Fruit fly (Drosophila melanogaster): ENCODE measurements around the gene ple.

dm6 chr3L:6752278-6753096, 33.2 kb upstream of the ple start, which contains the start of the genes velo and Sbds:
- peak; percentile 37 for TF ChIP-seq toe (GFP tag; optimal IDR thresholded peaks at IDR 0.05)
- peak; percentile 66 for TF ChIP-seq CG14711 (tag; optimal IDR thresholded peaks at IDR 0.05)
- no peak for TF ChIP-seq CG5204 (GFP tag; optimal IDR thresholded peaks at IDR 0.05)

All from whole organism, adult.